Worm (Caenorhabditis elegans) whole organism, L4 larva: ENCODE measurements around the gene K12H6.7.
A peak's percentile ranks its signal among the peaks of the same experiment; 100 is the strongest.

Experiments used
- D1046.2 ChIP-seq: fragments of 200-800 bp; sonication (Bioruptor generic); IDR thresholded peaks from 2 replicates; pipeline ENCODE4 v1.3.6; 2022; ENCODE audit warnings: missing genetic modification characterization, missing compliant biosample characterization
- F10B5.3 ChIP-seq: sonication (generic microtip); optimal IDR thresholded peaks from 2 replicates; lab custom pipeline; 2016; ENCODE audit warnings: mild to moderate bottlenecking, missing genetic modification characterization, missing compliant biosample characterization
- F49E8.2 ChIP-seq: sonication (generic microtip); optimal IDR thresholded peaks from 2 replicates; lab custom pipeline; 2016; ENCODE audit warnings: missing compliant biosample characterization, mild to moderate bottlenecking, missing genetic modification characterization, borderline replicate concordance
- Y5F2A.4 ChIP-seq: fragments of 200-800 bp; sonication (Bioruptor generic); optimal IDR thresholded peaks from 2 replicates; lab custom pipeline; 2018; ENCODE audit warnings: mild to moderate bottlenecking, missing genetic modification characterization, missing compliant biosample characterization
- Y75B8A.6 ChIP-seq: fragments of 200-800 bp; sonication (Bioruptor generic); IDR thresholded peaks from 2 replicates; pipeline ENCODE4 v1.3.6; 2022; ENCODE audit warnings: missing genetic modification reagents, missing genetic modification characterization, missing compliant biosample characterization
- aha-1 ChIP-seq: fragments of 150-350 bp; peaks from one replicate; lab custom pipeline; 2014; ENCODE audit warnings: missing biosample characterization, missing genetic modification characterization
- aly-2 ChIP-seq: sonication (generic microtip); optimal IDR thresholded peaks from 2 replicates; lab custom pipeline; 2018; ENCODE audit warnings: missing biosample characterization, missing genetic modification characterization
- arid-1 ChIP-seq: fragments of 200-800 bp; sonication (Bioruptor generic); conservative IDR thresholded peaks from 2 replicates; pipeline ENCODE4 v1.3.6; 2022; ENCODE audit warnings: missing genetic modification reagents, missing genetic modification characterization, missing compliant biosample characterization
- ceh-28 ChIP-seq: fragments of 150-350 bp; optimal IDR thresholded peaks from 2 replicates; lab custom pipeline; 2014; ENCODE audit warnings: missing biosample characterization, missing genetic modification reagents, missing genetic modification characterization
- ceh-82 ChIP-seq: sonication (generic microtip); optimal IDR thresholded peaks from 2 replicates; lab custom pipeline; 2017; ENCODE audit warnings: missing biosample characterization, missing genetic modification characterization
- cey-2 ChIP-seq: sonication (generic microtip); optimal IDR thresholded peaks from 3 replicates; lab custom pipeline; 2017; ENCODE audit warnings: missing genetic modification characterization, mild to moderate bottlenecking, missing compliant biosample characterization, antibody characterized with exemption, borderline replicate concordance; ENCODE audit not compliant: insufficient read depth
- daf-16 ChIP-seq, 3 experiments: sonication (generic microtip); optimal IDR thresholded peaks; 2 replicates each; lab custom pipeline; 2016 to 2017; ENCODE audit warnings: missing genetic modification characterization in 3 of 3, missing genetic modification reagents in 3 of 3, mild to moderate bottlenecking in 2 of 3, missing compliant biosample characterization in 2 of 3, missing biosample characterization in 1 of 3, moderate library complexity in 1 of 3
- dmd-6 ChIP-seq: fragments of 200-800 bp; sonication (Bioruptor generic); IDR thresholded peaks from 2 replicates; pipeline ENCODE4 v1.3.6; 2022; ENCODE audit warnings: missing genetic modification reagents, missing genetic modification characterization, missing compliant biosample characterization
- dmd-8 ChIP-seq: fragments of 200-800 bp; sonication (Bioruptor generic); IDR thresholded peaks from 2 replicates; pipeline ENCODE4 v1.3.6; 2022; ENCODE audit warnings: missing genetic modification characterization, missing compliant biosample characterization
- dmd-9 ChIP-seq: fragments of 200-800 bp; sonication (Bioruptor generic); IDR thresholded peaks from 2 replicates; pipeline ENCODE4 v1.3.6; 2022; ENCODE audit warnings: missing genetic modification reagents, missing genetic modification characterization, missing compliant biosample characterization
- dpl-1 ChIP-seq: fragments of 150-350 bp; optimal IDR thresholded peaks from 2 replicates; lab custom pipeline; 2014; ENCODE audit warnings: missing biosample characterization, missing genetic modification reagents, missing genetic modification characterization
- dve-1 ChIP-seq: sonication (generic microtip); optimal IDR thresholded peaks from 2 replicates; lab custom pipeline; 2017; ENCODE audit warnings: antibody characterized with exemption, mild to moderate bottlenecking, missing genetic modification characterization, missing compliant biosample characterization; ENCODE audit not compliant: insufficient read depth
- fkh-10 ChIP-seq: fragments of 150-350 bp; optimal IDR thresholded peaks from 2 replicates; lab custom pipeline; 2014; ENCODE audit warnings: missing biosample characterization, missing genetic modification reagents, missing genetic modification characterization
- hlh-11 ChIP-seq: fragments of 200-800 bp; sonication (Bioruptor generic); optimal IDR thresholded peaks from 2 replicates; lab custom pipeline; 2018; ENCODE audit warnings: mild to moderate bottlenecking, missing genetic modification characterization, missing compliant biosample characterization
- hlh-30 ChIP-seq: sonication (generic microtip); optimal IDR thresholded peaks from 2 replicates; lab custom pipeline; 2017; ENCODE audit warnings: antibody characterized with exemption, mild to moderate bottlenecking, missing genetic modification characterization, missing compliant biosample characterization; ENCODE audit not compliant: insufficient read depth
- lin-13 ChIP-seq: fragments of 150-350 bp; optimal IDR thresholded peaks from 2 replicates; lab custom pipeline; 2014; ENCODE audit warnings: missing biosample characterization, missing genetic modification reagents, missing genetic modification characterization
- lir-3 ChIP-seq: sonication (generic microtip); optimal IDR thresholded peaks from 2 replicates; lab custom pipeline; 2016; ENCODE audit warnings: mild to moderate bottlenecking, missing genetic modification characterization, missing compliant biosample characterization
- madf-9 ChIP-seq: fragments of 200-800 bp; sonication (Bioruptor generic); conservative IDR thresholded peaks from 2 replicates; pipeline ENCODE4 v1.3.6; 2022; ENCODE audit warnings: missing genetic modification reagents, missing genetic modification characterization, missing compliant biosample characterization
- mep-1 ChIP-seq: fragments of 150-350 bp; sonication (generic microtip); optimal IDR thresholded peaks from 3 replicates; lab custom pipeline; 2014; ENCODE audit warnings: missing biosample characterization, missing genetic modification characterization
- mxl-2 ChIP-seq: fragments of 200-800 bp; sonication (Bioruptor generic); conservative IDR thresholded peaks from 2 replicates; pipeline ENCODE4 v1.3.6; 2022; ENCODE audit warnings: missing genetic modification reagents, missing genetic modification characterization, missing compliant biosample characterization
- mxl-3 ChIP-seq: fragments of 200-800 bp; sonication (Bioruptor generic); optimal IDR thresholded peaks from 2 replicates; lab custom pipeline; 2018; ENCODE audit warnings: mild to moderate bottlenecking, missing genetic modification characterization, missing compliant biosample characterization
- nhr-10 ChIP-seq: fragments of 150-350 bp; optimal IDR thresholded peaks from 2 replicates; lab custom pipeline; 2014; ENCODE audit warnings: missing biosample characterization, missing genetic modification characterization
- nhr-102 ChIP-seq: sonication (generic microtip); optimal IDR thresholded peaks from 2 replicates; lab custom pipeline; 2016; ENCODE audit warnings: mild to moderate bottlenecking, missing genetic modification characterization, moderate library complexity, missing compliant biosample characterization
- nhr-25 ChIP-seq: sonication (generic microtip); optimal IDR thresholded peaks from 2 replicates; lab custom pipeline; 2017; ENCODE audit warnings: missing genetic modification characterization, mild to moderate bottlenecking, missing compliant biosample characterization, antibody characterized with exemption, moderate library complexity, borderline replicate concordance; ENCODE audit not compliant: insufficient read depth
- nhr-28 ChIP-seq: fragments of 150-350 bp; optimal IDR thresholded peaks from 2 replicates; lab custom pipeline; 2014; ENCODE audit warnings: missing biosample characterization, missing genetic modification characterization
- nhr-48 ChIP-seq: sonication (generic microtip); optimal IDR thresholded peaks from 2 replicates; lab custom pipeline; 2016; ENCODE audit warnings: mild to moderate bottlenecking, missing genetic modification characterization, missing compliant biosample characterization
- pha-4 ChIP-seq, 2 experiments: fragments of 150-350 bp in 1 of 2; fragments of 200-800 bp in 1 of 2; sonication (Bioruptor generic) in 1 of 2; IDR thresholded peaks in 1 of 2; optimal IDR thresholded peaks in 1 of 2; 2 replicates each; pipeline versions ENCODE4 v1.3.6 to Lab custom; 2014 to 2022; ENCODE audit warnings: missing genetic modification characterization in 2 of 2, missing genetic modification reagents in 2 of 2, missing biosample characterization in 1 of 2, missing compliant biosample characterization in 1 of 2
- pqm-1 ChIP-seq: sonication (generic microtip); optimal IDR thresholded peaks from 2 replicates; lab custom pipeline; 2017; ENCODE audit warnings: missing biosample characterization, missing genetic modification characterization
- set-16 ChIP-seq: fragments of 200-800 bp; sonication (Bioruptor generic); IDR thresholded peaks from 2 replicates; pipeline ENCODE4 v1.3.6; 2022; ENCODE audit warnings: missing genetic modification reagents, missing genetic modification characterization, missing compliant biosample characterization
- tra-1 ChIP-seq: fragments of 200-800 bp; sonication (Bioruptor generic); IDR thresholded peaks from 2 replicates; pipeline ENCODE4 v1.3.6; 2022; ENCODE audit warnings: missing genetic modification reagents, missing genetic modification characterization, missing compliant biosample characterization
- unc-39 ChIP-seq: sonication (generic microtip); optimal IDR thresholded peaks from 2 replicates; lab custom pipeline; 2017; ENCODE audit warnings: missing biosample characterization, missing genetic modification characterization
- unc-62 ChIP-seq, 3 experiments: fragments of 150-350 bp in 1 of 3; sonication (generic microtip); optimal IDR thresholded peaks in 2 of 3; peaks in 1 of 3; 1 replicate in 1 of 3; 2 replicates in 2 of 3; lab custom pipeline; 2014 to 2017; ENCODE audit warnings: missing biosample characterization in 3 of 3, missing genetic modification characterization in 3 of 3, missing genetic modification reagents in 3 of 3, missing genotype in 1 of 3
- vab-7 ChIP-seq: fragments of 200-800 bp; sonication (Bioruptor generic); IDR thresholded peaks from 2 replicates; pipeline ENCODE4 v1.3.6; 2022; ENCODE audit warnings: missing genetic modification reagents, missing genetic modification characterization, missing compliant biosample characterization
- zip-11 ChIP-seq: fragments of 200-800 bp; sonication (Bioruptor generic); IDR thresholded peaks from 2 replicates; pipeline ENCODE4 v1.3.6; 2022; ENCODE audit warnings: missing genetic modification characterization, missing compliant biosample characterization

K12H6.7 gene

ce11 chrII:2804245-2804644 is 32.5 kb downstream of the K12H6.7 start (continued):
- TF ChIP-seq F10B5.3 (tag; lab: Kevin White, UChicago) (no peak), fkh-10 (GFP tag; lab: Kevin White, UChicago) (peak; percentile 1), lin-13 (GFP tag; lab: Kevin White, UChicago) (no peak)

ce11 chrII:2802804-2803586 is 33.8 kb downstream of the K12H6.7 start:
- TF ChIP-seq hlh-11 (tag; lab: Kevin White, UChicago) (peak; percentile 69), F49E8.2 (tag; lab: Kevin White, UChicago) (no peak), daf-16 (GFP tag; optimal IDR thresholded peaks at IDR 0.05; lab: Kevin White, UChicago) (no peak), daf-16 (tag; optimal IDR thresholded peaks at IDR 0.05; lab: Kevin White, UChicago) (peak; percentile 54), unc-62 (GFP tag; optimal IDR thresholded peaks at IDR 0.05 in 1 of 2; lab: Kevin White, UChicago) (peak in 1 of 2 experiments; percentile 70), unc-62 (tag; optimal IDR thresholded peaks at IDR 0.05; lab: Kevin White, UChicago) (no peak), hlh-30 (tag; lab: Kevin White, UChicago) (peak; percentile 64), tra-1 (GFP tag; lab: Robert Waterston, UW) (no peak), nhr-48 (tag; lab: Kevin White, UChicago) (peak; percentile 70), cey-2 (peak; percentile 3), mxl-2 (peak; percentile 66; the same call in 1 of the 2 replicates), dmd-8 (GFP tag; lab: Robert Waterston, UW) (no peak), pha-4 (GFP tag; IDR thresholded peaks at IDR 0.05; lab: Robert Waterston, UW) (0 out of 2 replicates have a peak, but pooled peaks have one; percentile 7), pha-4 (tag; optimal IDR thresholded peaks at IDR 0.05; lab: Kevin White, UChicago) (no peak), dmd-6 (peak; percentile 68), dve-1 (tag; lab: Kevin White, UChicago) (peak; percentile 64), mep-1 (peak; percentile 16), nhr-28 (tag; lab: Kevin White, UChicago) (peak; percentile 63), pqm-1 (tag; lab: Kevin White, UChicago) (peak; percentile 82), Y5F2A.4 (GFP tag; lab: Kevin White, UChicago) (no peak), mxl-3 (GFP tag; lab: Kevin White, UChicago) (peak; percentile 70), nhr-102 (peak; percentile 40)

- TF ChIP-seq F10B5.3 (tag; lab: Kevin White, UChicago) (no peak), unc-62 (GFP tag; optimal IDR thresholded peaks at IDR 0.05 in 1 of 2; lab: Kevin White, UChicago) (peak in 1 of 2 experiments; percentile 55), unc-62 (tag; optimal IDR thresholded peaks at IDR 0.05; lab: Kevin White, UChicago) (no peak), set-16 (GFP tag; lab: Robert Waterston, UW) (peak; percentile 54), D1046.2 (GFP tag; lab: Robert Waterston, UW) (no peak)
- TF ChIP-seq, all 104 proteins: peak for 2
These were observed 35.0 kb downstream of the K12H6.7 start for ce11 chrII:2801764-2802163.

ce11 chrII:2800550-2801233 is 36.1 kb downstream of the K12H6.7 start, which contains the start of gene nhr-119:
TSS of gene nhr-119 (minus strand) at chrII:2800600.
- TF ChIP-seq vab-7 (GFP tag; lab: Robert Waterston, UW) (no peak), F49E8.2 (tag; lab: Kevin White, UChicago) (no peak), fkh-10 (GFP tag; lab: Kevin White, UChicago) (no peak), madf-9 (GFP tag; lab: Robert Waterston, UW) (no peak), dmd-9 (GFP tag; lab: Robert Waterston, UW) (no peak), ceh-82 (tag; lab: Kevin White, UChicago) (no peak), nhr-10 (tag; lab: Kevin White, UChicago) (peak; percentile 8), nhr-25 (tag; lab: Kevin White, UChicago) (no peak), lir-3 (no peak), ceh-28 (tag; lab: Kevin White, UChicago) (peak; percentile 19), Y75B8A.6 (GFP tag; lab: Robert Waterston, UW) (no peak), unc-39 (tag; lab: Kevin White, UChicago) (no peak), aly-2 (tag; lab: Kevin White, UChicago) (no peak), unc-62 (GFP tag; optimal IDR thresholded peaks at IDR 0.05 in 1 of 2; lab: Kevin White, UChicago) (peak in 1 of 2 experiments; percentile 68), unc-62 (tag; optimal IDR thresholded peaks at IDR 0.05; lab: Kevin White, UChicago) (no peak), zip-11 (GFP tag; lab: Robert Waterston, UW) (no peak), arid-1 (GFP tag; lab: Robert Waterston, UW) (no peak), dpl-1 (peak; percentile 26), lin-13 (GFP tag; lab: Kevin White, UChicago) (peak; percentile 6), aha-1 (peak; percentile 64)
